Worm (Caenorhabditis elegans) whole organism, L4 larva: ENCODE data around the gene gtf-2H5.

Experiments used
- ama-1 ChIP-seq: fragments of 150-350 bp; optimal IDR thresholded peaks from 2 replicates; lab custom pipeline; 2014; ENCODE audit warnings: inconsistent platforms, mixed read lengths
- ces-1 ChIP-seq: fragments of 150-350 bp; sonication (generic microtip); optimal IDR thresholded peaks from 4 replicates; lab custom pipeline; 2014; ENCODE audit warnings: missing biosample characterization, missing genetic modification reagents, missing genetic modification characterization
- madf-9 ChIP-seq: fragments of 200-800 bp; sonication (Bioruptor generic); conservative IDR thresholded peaks from 2 replicates; pipeline ENCODE4 v1.3.6; 2022; ENCODE audit warnings: missing genetic modification reagents, missing genetic modification characterization, missing compliant biosample characterization
- nhr-10 ChIP-seq: fragments of 150-350 bp; optimal IDR thresholded peaks from 2 replicates; lab custom pipeline; 2014; ENCODE audit warnings: missing biosample characterization, missing genetic modification characterization
- nhr-6 ChIP-seq: fragments of 150-350 bp; optimal IDR thresholded peaks from 2 replicates; lab custom pipeline; 2014; ENCODE audit warnings: missing biosample characterization, missing genetic modification characterization
- nhr-76 ChIP-seq: fragments of 150-350 bp; optimal IDR thresholded peaks from 2 replicates; lab custom pipeline; 2014; ENCODE audit warnings: missing biosample characterization, missing genetic modification characterization
- pqm-1 ChIP-seq: sonication (generic microtip); optimal IDR thresholded peaks from 2 replicates; lab custom pipeline; 2017; ENCODE audit warnings: missing biosample characterization, missing genetic modification characterization
- unc-62 ChIP-seq, 3 experiments: fragments of 150-350 bp in 1 of 3; sonication (generic microtip); optimal IDR thresholded peaks in 2 of 3; peaks in 1 of 3; 1 replicate in 1 of 3; 2 replicates in 2 of 3; lab custom pipeline; 2014 to 2017; ENCODE audit warnings: missing biosample characterization in 3 of 3, missing genetic modification characterization in 3 of 3, missing genetic modification reagents in 3 of 3, missing genotype in 1 of 3
- zip-2 ChIP-seq: fragments of 150-350 bp; optimal IDR thresholded peaks from 2 replicates; lab custom pipeline; 2014; ENCODE audit warnings: missing biosample characterization, missing genetic modification characterization

- TF ChIP-seq unc-62 (GFP tag; optimal IDR thresholded peaks at IDR 0.05 in 1 of 2; lab: Kevin White, UChicago) (no peak), unc-62 (tag; optimal IDR thresholded peaks at IDR 0.05; lab: Kevin White, UChicago) (no peak), pqm-1 (tag; lab: Kevin White, UChicago) (no peak), zip-2 (tag; lab: Kevin White, UChicago) (no peak), nhr-76 (no peak), ama-1 (lab: Kevin White, UChicago) (no peak), madf-9 (GFP tag; lab: Robert Waterston, UW) (no peak), nhr-10 (tag; lab: Kevin White, UChicago) (no peak), ces-1 (GFP tag; lab: Kevin White, UChicago) (no peak), nhr-6 (no peak)
These were observed 812 bp downstream of the gtf-2H5 start for ce11 chrIII:576555-576954.
